Worm (Caenorhabditis elegans) whole organism, L4 larva: ENCODE data around the gene mtch-1.

ENCODE experiments used
- F26F4.8 ChIP-seq: fragments of 200-800 bp; sonication (Bioruptor generic); conservative IDR thresholded peaks from 2 replicates; pipeline ENCODE4 v1.3.6; 2022; ENCODE audit warnings: missing genetic modification characterization, missing compliant biosample characterization
- T20F7.1 ChIP-seq: fragments of 200-800 bp; sonication (Bioruptor generic); optimal IDR thresholded peaks from 2 replicates; lab custom pipeline; 2018; ENCODE audit warnings: mild to moderate bottlenecking, missing genetic modification characterization, missing compliant biosample characterization
- T26A8.4 ChIP-seq: fragments of 200-800 bp; sonication (Bioruptor generic); IDR thresholded peaks from 2 replicates; pipeline ENCODE4 v1.3.6; 2022; ENCODE audit warnings: missing genetic modification characterization, missing compliant biosample characterization
- ZK337.2 ChIP-seq: fragments of 200-800 bp; sonication (Bioruptor generic); IDR thresholded peaks from 2 replicates; pipeline ENCODE4 v1.3.6; 2022; ENCODE audit warnings: missing genetic modification reagents, missing genetic modification characterization, missing compliant biosample characterization
- aha-1 ChIP-seq: fragments of 150-350 bp; peaks from one replicate; lab custom pipeline; 2014; ENCODE audit warnings: missing biosample characterization, missing genetic modification characterization
- arid-1 ChIP-seq: fragments of 200-800 bp; sonication (Bioruptor generic); conservative IDR thresholded peaks from 2 replicates; pipeline ENCODE4 v1.3.6; 2022; ENCODE audit warnings: missing genetic modification reagents, missing genetic modification characterization, missing compliant biosample characterization
- ceh-20 ChIP-seq: fragments of 200-800 bp; sonication (Bioruptor generic); IDR thresholded peaks from 2 replicates; pipeline ENCODE4 v1.3.6; 2022; ENCODE audit warnings: missing genetic modification reagents, missing genetic modification characterization, missing compliant biosample characterization
- ctbp-1 ChIP-seq: fragments of 200-800 bp; sonication (Bioruptor generic); IDR thresholded peaks from 2 replicates; pipeline ENCODE4 v1.3.6; 2022; ENCODE audit warnings: missing genetic modification reagents, missing genetic modification characterization, missing compliant biosample characterization
- dmd-6 ChIP-seq: fragments of 200-800 bp; sonication (Bioruptor generic); IDR thresholded peaks from 2 replicates; pipeline ENCODE4 v1.3.6; 2022; ENCODE audit warnings: missing genetic modification reagents, missing genetic modification characterization, missing compliant biosample characterization
- dmd-9 ChIP-seq: fragments of 200-800 bp; sonication (Bioruptor generic); IDR thresholded peaks from 2 replicates; pipeline ENCODE4 v1.3.6; 2022; ENCODE audit warnings: missing genetic modification reagents, missing genetic modification characterization, missing compliant biosample characterization
- dpl-1 ChIP-seq: fragments of 150-350 bp; optimal IDR thresholded peaks from 2 replicates; lab custom pipeline; 2014; ENCODE audit warnings: missing biosample characterization, missing genetic modification reagents, missing genetic modification characterization
- duxl-1 ChIP-seq: sonication (generic microtip); optimal IDR thresholded peaks from 2 replicates; lab custom pipeline; 2016; ENCODE audit warnings: mild to moderate bottlenecking, missing genetic modification characterization, moderate library complexity, missing compliant biosample characterization; ENCODE audit not compliant: poor library complexity
- egl-43 ChIP-seq: fragments of 200-800 bp; sonication (Bioruptor generic); IDR thresholded peaks from 2 replicates; pipeline ENCODE4 v1.3.6; 2022; ENCODE audit warnings: missing genetic modification reagents, missing genetic modification characterization, missing compliant biosample characterization
- fkh-10 ChIP-seq: fragments of 150-350 bp; optimal IDR thresholded peaks from 2 replicates; lab custom pipeline; 2014; ENCODE audit warnings: missing biosample characterization, missing genetic modification reagents, missing genetic modification characterization
- hif-1 ChIP-seq, 2 experiments: sonication (generic microtip); optimal IDR thresholded peaks; 2 replicates each; lab custom pipeline; 2016 to 2017; ENCODE audit warnings: missing compliant biosample characterization in 2 of 2, missing genetic modification characterization in 2 of 2, missing genetic modification reagents in 2 of 2, missing genotype in 2 of 2, mild to moderate bottlenecking in 1 of 2
- hlh-11 ChIP-seq: fragments of 200-800 bp; sonication (Bioruptor generic); optimal IDR thresholded peaks from 2 replicates; lab custom pipeline; 2018; ENCODE audit warnings: mild to moderate bottlenecking, missing genetic modification characterization, missing compliant biosample characterization
- hlh-30 ChIP-seq: sonication (generic microtip); optimal IDR thresholded peaks from 2 replicates; lab custom pipeline; 2017; ENCODE audit warnings: antibody characterized with exemption, mild to moderate bottlenecking, missing genetic modification characterization, missing compliant biosample characterization; ENCODE audit not compliant: insufficient read depth
- lim-7 ChIP-seq: fragments of 200-800 bp; sonication (Bioruptor generic); IDR thresholded peaks from 2 replicates; pipeline ENCODE4 v1.3.6; 2022; ENCODE audit warnings: missing genetic modification characterization, missing compliant biosample characterization
- lin-1 ChIP-seq: fragments of 200-800 bp; sonication (Bioruptor generic); IDR thresholded peaks from 2 replicates; pipeline ENCODE4 v1.3.6; 2022; ENCODE audit warnings: missing genetic modification reagents, missing genetic modification characterization, missing compliant biosample characterization
- lin-15B ChIP-seq: fragments of 150-350 bp; sonication (generic microtip); optimal IDR thresholded peaks from 3 replicates; lab custom pipeline; 2014; ENCODE audit warnings: missing biosample characterization, missing genetic modification characterization
- lin-29 ChIP-seq: fragments of 200-800 bp; sonication (Bioruptor generic); IDR thresholded peaks from 2 replicates; pipeline ENCODE4 v1.3.6; 2022; ENCODE audit warnings: missing genetic modification reagents, missing genetic modification characterization, missing compliant biosample characterization
- lir-3 ChIP-seq: sonication (generic microtip); optimal IDR thresholded peaks from 2 replicates; lab custom pipeline; 2016; ENCODE audit warnings: mild to moderate bottlenecking, missing genetic modification characterization, missing compliant biosample characterization
- lsy-2 ChIP-seq, 2 experiments: fragments of 150-350 bp in 1 of 2; sonication (generic microtip) in 1 of 2; optimal IDR thresholded peaks; 2 replicates each; lab custom pipeline; 2014 to 2017; ENCODE audit warnings: missing biosample characterization in 2 of 2, missing genetic modification characterization in 2 of 2
- madf-9 ChIP-seq: fragments of 200-800 bp; sonication (Bioruptor generic); conservative IDR thresholded peaks from 2 replicates; pipeline ENCODE4 v1.3.6; 2022; ENCODE audit warnings: missing genetic modification reagents, missing genetic modification characterization, missing compliant biosample characterization
- mdl-1 ChIP-seq, 2 experiments: fragments of 150-350 bp in 1 of 2; sonication (generic microtip) in 1 of 2; optimal IDR thresholded peaks; 2 replicates each; lab custom pipeline; 2014 to 2017; ENCODE audit warnings: missing biosample characterization in 2 of 2, missing genetic modification characterization in 2 of 2
- mep-1 ChIP-seq: fragments of 150-350 bp; sonication (generic microtip); optimal IDR thresholded peaks from 3 replicates; lab custom pipeline; 2014; ENCODE audit warnings: missing biosample characterization, missing genetic modification characterization
- mes-2 ChIP-seq: sonication (generic microtip); optimal IDR thresholded peaks from 2 replicates; lab custom pipeline; 2016; ENCODE audit warnings: missing genotype, mild to moderate bottlenecking, missing genetic modification characterization, missing compliant biosample characterization; ENCODE audit not compliant: poor library complexity, severe bottlenecking
- nhr-102 ChIP-seq: sonication (generic microtip); optimal IDR thresholded peaks from 2 replicates; lab custom pipeline; 2016; ENCODE audit warnings: mild to moderate bottlenecking, missing genetic modification characterization, moderate library complexity, missing compliant biosample characterization
- nhr-11 ChIP-seq: fragments of 150-350 bp; optimal IDR thresholded peaks from 2 replicates; lab custom pipeline; 2014; ENCODE audit warnings: missing biosample characterization, missing genetic modification characterization
- nhr-25 ChIP-seq: sonication (generic microtip); optimal IDR thresholded peaks from 2 replicates; lab custom pipeline; 2017; ENCODE audit warnings: missing genetic modification characterization, mild to moderate bottlenecking, missing compliant biosample characterization, antibody characterized with exemption, moderate library complexity, borderline replicate concordance; ENCODE audit not compliant: insufficient read depth
- nhr-77 ChIP-seq: fragments of 150-350 bp; optimal IDR thresholded peaks from 2 replicates; lab custom pipeline; 2014; ENCODE audit warnings: missing biosample characterization, missing genetic modification characterization
- php-3 ChIP-seq: fragments of 200-800 bp; sonication (Bioruptor generic); IDR thresholded peaks from 2 replicates; pipeline ENCODE4 v1.3.6; 2022; ENCODE audit warnings: missing genetic modification reagents, missing genetic modification characterization, missing compliant biosample characterization
- sdz-12 ChIP-seq: fragments of 200-800 bp; sonication (Bioruptor generic); optimal IDR thresholded peaks from 2 replicates; lab custom pipeline; 2018; ENCODE audit warnings: mild to moderate bottlenecking, missing genetic modification characterization, missing compliant biosample characterization
- spr-1 ChIP-seq: sonication (generic microtip); optimal IDR thresholded peaks from 2 replicates; lab custom pipeline; 2016; ENCODE audit warnings: mild to moderate bottlenecking, missing genetic modification characterization, missing compliant biosample characterization
- spr-3 ChIP-seq: fragments of 200-800 bp; sonication (Bioruptor generic); optimal IDR thresholded peaks from 2 replicates; lab custom pipeline; 2018; ENCODE audit warnings: mild to moderate bottlenecking, missing genetic modification characterization, missing compliant biosample characterization
- tra-1 ChIP-seq: fragments of 200-800 bp; sonication (Bioruptor generic); IDR thresholded peaks from 2 replicates; pipeline ENCODE4 v1.3.6; 2022; ENCODE audit warnings: missing genetic modification reagents, missing genetic modification characterization, missing compliant biosample characterization
- vab-7 ChIP-seq: fragments of 200-800 bp; sonication (Bioruptor generic); IDR thresholded peaks from 2 replicates; pipeline ENCODE4 v1.3.6; 2022; ENCODE audit warnings: missing genetic modification reagents, missing genetic modification characterization, missing compliant biosample characterization
- zip-11 ChIP-seq: fragments of 200-800 bp; sonication (Bioruptor generic); IDR thresholded peaks from 2 replicates; pipeline ENCODE4 v1.3.6; 2022; ENCODE audit warnings: missing genetic modification characterization, missing compliant biosample characterization

mtch-1 gene

ce11 chrII:7326199-7326598 is 47.8 kb downstream of the mtch-1 start:
- peak; percentile 71 for TF ChIP-seq aha-1 (tag; lab: Kevin White, UChicago)
- TF ChIP-seq fkh-10 (GFP tag; lab: Kevin White, UChicago): peak; percentile 22
- no peak for TF ChIP-seq nhr-102 (tag; lab: Kevin White, UChicago)

- TF ChIP-seq nhr-11 (tag; lab: Kevin White, UChicago): peak; percentile 19
- no peak for TF ChIP-seq lin-15B (tag; lab: Kevin White, UChicago)
- TF ChIP-seq mdl-1 (tag; optimal IDR thresholded peaks at IDR 0.05; lab: Kevin White, UChicago): peak in 1 of 2 experiments; percentile 40
- peak; percentile 62 for TF ChIP-seq ctbp-1 (GFP tag; lab: Robert Waterston, UW)
- peak; percentile 45 for TF ChIP-seq hlh-30 (tag; lab: Kevin White, UChicago)
- peak; percentile 30 for TF ChIP-seq hlh-11
- TF ChIP-seq ZK337.2 (GFP tag; lab: Robert Waterston, UW): no peak
- TF ChIP-seq nhr-77 (tag; lab: Kevin White, UChicago): no peak
- TF ChIP-seq T20F7.1 (GFP tag; lab: Kevin White, UChicago): no peak
- TF ChIP-seq php-3: 0 out of 2 replicates have a peak, but pooled peaks have one; percentile 7
- no peak for TF ChIP-seq lin-29
- TF ChIP-seq spr-3: no peak
- TF ChIP-seq tra-1 (GFP tag; lab: Robert Waterston, UW): no peak
- no peak for TF ChIP-seq F26F4.8
- no peak for TF ChIP-seq nhr-25
- TF ChIP-seq ceh-20 (GFP tag; lab: Robert Waterston, UW): peak; percentile 48; the same call in 1 of the 2 replicates
- TF ChIP-seq mep-1: peak; percentile 33
- TF ChIP-seq mes-2: no peak
- peak; percentile 29; the same call in 1 of the 2 replicates for TF ChIP-seq dmd-6 (GFP tag; lab: Robert Waterston, UW)
- peak; percentile 50 for TF ChIP-seq fkh-10 (GFP tag; lab: Kevin White, UChicago)
- no peak for TF ChIP-seq dpl-1 (GFP tag; lab: Kevin White, UChicago)
- no peak for TF ChIP-seq dmd-9 (GFP tag; lab: Robert Waterston, UW)
- TF ChIP-seq lsy-2 (tag; optimal IDR thresholded peaks at IDR 0.05; lab: Kevin White, UChicago): peak in 1 of 2 experiments; percentile 53
- peak in 1 of 2 experiments; percentile 61 for TF ChIP-seq hif-1 (tag; optimal IDR thresholded peaks at IDR 0.05; lab: Kevin White, UChicago)
- no peak for TF ChIP-seq lin-1 (GFP tag; lab: Robert Waterston, UW)
- TF ChIP-seq zip-11 (GFP tag; lab: Robert Waterston, UW): no peak
Measured at ce11 chrII:7325063-7325480, 48.9 kb downstream of the mtch-1 start.

- TF ChIP-seq mes-2 (peak; percentile 8), lim-7 (GFP tag; lab: Robert Waterston, UW) (0 out of 2 replicates have a peak, but pooled peaks have one; percentile 19), arid-1 (GFP tag; lab: Robert Waterston, UW) (no peak), lir-3 (tag; lab: Kevin White, UChicago) (no peak), madf-9 (GFP tag; lab: Robert Waterston, UW) (0 out of 2 replicates have a peak, but pooled peaks have one; percentile 50), vab-7 (GFP tag; lab: Robert Waterston, UW) (no peak), duxl-1 (tag; lab: Kevin White, UChicago) (no peak), hlh-30 (tag; lab: Kevin White, UChicago) (peak; percentile 24), nhr-25 (no peak), mdl-1 (tag; optimal IDR thresholded peaks at IDR 0.05; lab: Kevin White, UChicago) (no peak), spr-1 (tag; lab: Kevin White, UChicago) (no peak), sdz-12 (GFP tag; lab: Kevin White, UChicago) (peak; percentile 16), dmd-6 (GFP tag; lab: Robert Waterston, UW) (0 out of 2 replicates have a peak, but pooled peaks have one; percentile 12), T26A8.4 (GFP tag; lab: Robert Waterston, UW) (0 out of 2 replicates have a peak, but pooled peaks have one; percentile 17), egl-43 (GFP tag; lab: Robert Waterston, UW) (0 out of 2 replicates have a peak, but pooled peaks have one; percentile 8)
- TF ChIP-seq, all 104 proteins: peak for 8
Measured at ce11 chrII:7323925-7324324, 50.0 kb downstream of the mtch-1 start, which contains the start of gene F21D12.3. Gene F21D12.3, minus strand, starts transcription at chrII:7324025.
